Fruit fly (Drosophila melanogaster): ENCODE data around the gene Nxf3.

The Nxf3 gene

dm6 chr3L:14004963-14005458 lies 40.0 kb downstream of the Nxf3 start (continued):
- TF ChIP-seq eg (GFP tag; IDR thresholded peaks at IDR 0.05) (peak; percentile 99), Sox102F (GFP tag; optimal IDR thresholded peaks at IDR 0.05) (peak; percentile 96), CG6276 (GFP tag; optimal IDR thresholded peaks at IDR 0.05) (peak; percentile 98), Sox15 (GFP tag; optimal IDR thresholded peaks at IDR 0.05) (peak; percentile 98), salr (GFP tag; optimal IDR thresholded peaks at IDR 0.05) (peak; percentile 96 to 99), CG10669 (GFP tag; optimal IDR thresholded peaks at IDR 0.05) (peak; percentile 98), CG6808 (GFP tag; optimal IDR thresholded peaks at IDR 0.05) (peak; percentile 95), CG7368 (GFP tag; optimal IDR thresholded peaks at IDR 0.05) (peak; percentile 98), Hr39 (GFP tag; optimal IDR thresholded peaks at IDR 0.05) (peak; percentile 99), CG34406 (GFP tag; optimal IDR thresholded peaks at IDR 0.05) (peak; percentile 98), net (GFP tag; optimal IDR thresholded peaks at IDR 0.05) (peak; percentile 99), CG31627 (GFP tag; optimal IDR thresholded peaks at IDR 0.05) (peak; percentile 99), CG3032 (tag; optimal IDR thresholded peaks at IDR 0.05) (peak; percentile 94), CG6854 (GFP tag; optimal IDR thresholded peaks at IDR 0.05) (peak; percentile 92), lz (GFP tag; optimal IDR thresholded peaks at IDR 0.05) (peak; percentile 98), Hr4 (GFP tag; optimal IDR thresholded peaks at IDR 0.05) (peak; percentile 99), CG8319 (GFP tag; optimal IDR thresholded peaks at IDR 0.05) (peak; percentile 98), CG11294 (GFP tag; IDR thresholded peaks at IDR 0.05) (peak; percentile 98), CG32006 (GFP tag; optimal IDR thresholded peaks at IDR 0.05) (peak; percentile 100), Eip93F (GFP tag; optimal IDR thresholded peaks at IDR 0.05) (peak; percentile 94), CG10631 (GFP tag; optimal IDR thresholded peaks at IDR 0.05) (peak; percentile 98), cyc (GFP tag; optimal IDR thresholded peaks at IDR 0.05) (peak; percentile 99)

dm6 chr3L:14005627-14006287 lies 40.8 kb downstream of the Nxf3 start:
- TF ChIP-seq CG6163 (GFP tag; IDR thresholded peaks at IDR 0.05) (peak; percentile 23; the same call in 1 of the 3 replicates), Ets21C (GFP tag; optimal IDR thresholded peaks at IDR 0.05) (no peak), ss (GFP tag; optimal IDR thresholded peaks at IDR 0.05) (no peak), esn (GFP tag; optimal IDR thresholded peaks at IDR 0.05) (no peak), dac (GFP tag; optimal IDR thresholded peaks at IDR 0.05) (no peak), CG8632 (GFP tag; optimal IDR thresholded peaks at IDR 0.05) (no peak), fd85E (GFP tag; optimal IDR thresholded peaks at IDR 0.05) (no peak), eg (GFP tag; IDR thresholded peaks at IDR 0.05) (0 out of 3 replicates have a peak, but pooled peaks have one; percentile 6), CG32006 (GFP tag; optimal IDR thresholded peaks at IDR 0.05) (no peak)

dm6 chr3L:14006704-14007126 lies 41.7 kb downstream of the Nxf3 start:
- TF ChIP-seq esn (GFP tag; optimal IDR thresholded peaks at IDR 0.05) (no peak), eg (GFP tag; IDR thresholded peaks at IDR 0.05) (peak; percentile 55; the same call in 2 of the 3 replicates), CG6163 (GFP tag; IDR thresholded peaks at IDR 0.05) (peak; percentile 84), Eip78C (GFP tag) (no peak), dac (GFP tag; optimal IDR thresholded peaks at IDR 0.05) (no peak), CG1621 (tag; optimal IDR thresholded peaks at IDR 0.05) (no peak), pdm3 (GFP tag; optimal IDR thresholded peaks at IDR 0.05) (no peak), ss (GFP tag; optimal IDR thresholded peaks at IDR 0.05) (no peak), Smox (GFP tag; optimal IDR thresholded peaks at IDR 0.05) (no peak), lz (GFP tag; optimal IDR thresholded peaks at IDR 0.05) (no peak), CG8119 (GFP tag; IDR thresholded peaks at IDR 0.05) (peak; percentile 60; the same call in 2 of the 3 replicates), vri (GFP tag; optimal IDR thresholded peaks at IDR 0.05) (peak; percentile 100), CG8319 (GFP tag; optimal IDR thresholded peaks at IDR 0.05) (no peak), CG3032 (tag; optimal IDR thresholded peaks at IDR 0.05) (no peak), CG15336 (GFP tag; IDR thresholded peaks at IDR 0.05) (peak; percentile 45), CG6276 (GFP tag; optimal IDR thresholded peaks at IDR 0.05) (no peak)
